Fruit fly (Drosophila melanogaster) whole organism, adult: ENCODE data around the gene CG17928.

Experiments used
- CG11617 ChIP-seq: fragments of 200-800 bp; sonication (Bioruptor generic); optimal IDR thresholded peaks from 2 replicates; lab custom pipeline; 2017; ENCODE audit warnings: mild to moderate bottlenecking, missing biosample characterization, missing genetic modification reagents, missing genetic modification characterization
- CG14711 ChIP-seq: fragments of 200-800 bp; sonication (Bioruptor generic); optimal IDR thresholded peaks from 2 replicates; lab custom pipeline; 2018; ENCODE audit warnings: missing biosample characterization, mild to moderate bottlenecking, missing genetic modification characterization, moderate library complexity
- CG1620 ChIP-seq: fragments of 200-800 bp; sonication (Bioruptor generic); optimal IDR thresholded peaks from 2 replicates; lab custom pipeline; 2016; ENCODE audit warnings: missing biosample characterization, missing genetic modification characterization
- CG7045 ChIP-seq: fragments of 200-800 bp; sonication (Bioruptor generic); optimal IDR thresholded peaks from 2 replicates; lab custom pipeline; 2017; ENCODE audit warnings: missing biosample characterization, mild to moderate bottlenecking, missing genetic modification characterization
- CG7101 ChIP-seq: fragments of 200-800 bp; sonication (Bioruptor generic); optimal IDR thresholded peaks from 2 replicates; lab custom pipeline; 2018; ENCODE audit warnings: missing biosample characterization, mild to moderate bottlenecking, missing genetic modification characterization, moderate library complexity
- Hr96 ChIP-seq: fragments of 200-800 bp; sonication (Bioruptor generic); optimal IDR thresholded peaks from 2 replicates; lab custom pipeline; 2016; ENCODE audit warnings: missing biosample characterization, missing genetic modification characterization
- bab1 ChIP-seq: fragments of 200-800 bp; sonication (Bioruptor generic); optimal IDR thresholded peaks from 3 replicates; lab custom pipeline; 2019; ENCODE audit warnings: missing biosample characterization, mild to moderate bottlenecking, missing genetic modification characterization, moderate library complexity
- cic ChIP-seq: fragments of 200-800 bp; sonication (Bioruptor generic); optimal IDR thresholded peaks from 2 replicates; lab custom pipeline; 2017; ENCODE audit warnings: missing biosample characterization, mild to moderate bottlenecking, missing genetic modification characterization, moderate library complexity
- ovo ChIP-seq: fragments of 200-800 bp; sonication (Bioruptor generic); optimal IDR thresholded peaks from 2 replicates; lab custom pipeline; 2016; ENCODE audit warnings: missing biosample characterization, missing genetic modification characterization
- tj ChIP-seq: fragments of 200-800 bp; sonication (Bioruptor generic); optimal IDR thresholded peaks from 3 replicates; lab custom pipeline; 2017; ENCODE audit warnings: missing biosample characterization, mild to moderate bottlenecking, missing genetic modification characterization, moderate library complexity
- toe ChIP-seq: fragments of 200-800 bp; sonication (Bioruptor generic); optimal IDR thresholded peaks from 2 replicates; lab custom pipeline; 2016; ENCODE audit warnings: missing biosample characterization, missing genetic modification characterization

dm6 chr2L:16743055-16743805 is 48.1 kb upstream of the CG17928 start, which contains the start of the genes LSm7 and BuGZ:
- TF ChIP-seq ovo (GFP tag; lab: Kevin White, UChicago) (no peak), cic (GFP tag; lab: Kevin White, UChicago) (no peak), bab1 (GFP tag; lab: Kevin White, UChicago) (peak; percentile 57), Hr96 (GFP tag; lab: Kevin White, UChicago) (peak; percentile 1), CG7045 (no peak), CG7101 (tag; lab: Kevin White, UChicago) (no peak), toe (GFP tag; lab: Kevin White, UChicago) (no peak), tj (GFP tag; lab: Kevin White, UChicago) (peak; percentile 4), CG1620 (GFP tag; lab: Kevin White, UChicago) (no peak), CG11617 (GFP tag; lab: Kevin White, UChicago) (peak; percentile 33), CG14711 (tag; lab: Kevin White, UChicago) (no peak)
